Worm (Caenorhabditis elegans): ENCODE results near the gene mtrf-1L.
A peak's percentile ranks its signal among the peaks of the same experiment; 100 is the strongest.

mtrf-1L gene

ce11 chrIV:5169335-5169734, 17.6 kb upstream of the mtrf-1L start (continued):
- TF ChIP-seq nhr-84 (tag; optimal IDR thresholded peaks at IDR 0.05) (no peak), sup-37 (GFP tag; optimal IDR thresholded peaks at IDR 0.05) (no peak), unc-30 (tag; optimal IDR thresholded peaks at IDR 0.05) (no peak), pqm-1 (tag; optimal IDR thresholded peaks at IDR 0.05) (no peak), lsy-2 (tag; optimal IDR thresholded peaks at IDR 0.05) (peak; percentile 44 to 50), ceh-82 (tag; optimal IDR thresholded peaks at IDR 0.05) (no peak), alr-1 (tag; optimal IDR thresholded peaks at IDR 0.05; ENCODE audit: borderline replicate concordance) (no peak), nhr-71 (tag; optimal IDR thresholded peaks at IDR 0.05) (peak; percentile 70), unc-98 (GFP tag; IDR thresholded peaks at IDR 0.05) (0 out of 2 replicates have a peak, but pooled peaks have one; percentile 44), ceh-90 (tag; optimal IDR thresholded peaks at IDR 0.05) (no peak), elt-3 (tag; optimal IDR thresholded peaks at IDR 0.05) (no peak), ztf-4 (tag; optimal IDR thresholded peaks at IDR 0.05) (no peak), pax-3 (tag; optimal IDR thresholded peaks at IDR 0.05) (no peak), zag-1 (tag; optimal IDR thresholded peaks at IDR 0.05) (no peak), grh-1 (GFP tag; IDR thresholded peaks at IDR 0.05) (no peak), nhr-19 (GFP tag; conservative IDR thresholded peaks at IDR 0.05) (peak; percentile 25), blmp-1 (tag; optimal IDR thresholded peaks at IDR 0.05) (no peak), lin-39 (tag; optimal IDR thresholded peaks at IDR 0.05) (no peak), nhr-77 (tag; optimal IDR thresholded peaks at IDR 0.05) (no peak), hlh-4 (tag; optimal IDR thresholded peaks at IDR 0.05) (no peak), ceh-8 (GFP tag; optimal IDR thresholded peaks at IDR 0.05) (no peak), F16B12.6 (tag; optimal IDR thresholded peaks at IDR 0.05) (no peak), tbx-2 (tag; optimal IDR thresholded peaks at IDR 0.05) (peak; percentile 7), nhr-237 (tag; optimal IDR thresholded peaks at IDR 0.05) (no peak), swsn-7 (tag; optimal IDR thresholded peaks at IDR 0.05) (peak; percentile 12), nhr-20 (tag; optimal IDR thresholded peaks at IDR 0.05) (peak; percentile 7), C34B4.2 (tag; optimal IDR thresholded peaks at IDR 0.05) (no peak), nhr-28 (tag; optimal IDR thresholded peaks at IDR 0.05) (no peak), C16A3.4 (tag; optimal IDR thresholded peaks at IDR 0.05) (no peak), vab-15 (tag; optimal IDR thresholded peaks at IDR 0.05) (no peak), zip-4 (GFP tag; optimal IDR thresholded peaks at IDR 0.05) (no peak), snu-23 (GFP tag; optimal IDR thresholded peaks at IDR 0.05) (peak; percentile 43), unc-62 (GFP tag; optimal IDR thresholded peaks at IDR 0.05) (no peak), lin-13 (GFP tag; optimal IDR thresholded peaks at IDR 0.05) (no peak), mep-1 (tag; optimal IDR thresholded peaks at IDR 0.05) (no peak), ces-1 (GFP tag; optimal IDR thresholded peaks at IDR 0.05) (no peak), isw-1 (GFP tag; IDR thresholded peaks at IDR 0.05) (no peak), unc-130 (tag; optimal IDR thresholded peaks at IDR 0.05) (no peak), hlh-17 (GFP tag; optimal IDR thresholded peaks at IDR 0.05; ENCODE audit: borderline replicate concordance) (no peak), ceh-88 (GFP tag; IDR thresholded peaks at IDR 0.05) (no peak), xbp-1 (tag; optimal IDR thresholded peaks at IDR 0.05) (no peak), unc-86 (tag; optimal IDR thresholded peaks at IDR 0.05) (no peak), aha-1 (tag; optimal IDR thresholded peaks at IDR 0.05) (no peak), lin-35 (GFP tag; optimal IDR thresholded peaks at IDR 0.05) (no peak), dpl-1 (GFP tag; optimal IDR thresholded peaks at IDR 0.05) (peak in 1 of 3 experiments; percentile 1), efl-1 (optimal IDR thresholded peaks at IDR 0.05) (peak; percentile 17 to 40), efl-1 (GFP tag; optimal IDR thresholded peaks at IDR 0.05 in 1 of 2) (peak; percentile 16 to 59), nhr-12 (tag; optimal IDR thresholded peaks at IDR 0.05) (no peak), skn-1 (tag; optimal IDR thresholded peaks at IDR 0.05) (no peak), nhr-90 (tag; optimal IDR thresholded peaks at IDR 0.05; ENCODE audit: poor library complexity) (no peak), aly-2 (tag; optimal IDR thresholded peaks at IDR 0.05) (no peak), hpl-2 (GFP tag; optimal IDR thresholded peaks at IDR 0.05) (no peak), jun-1 (tag; optimal IDR thresholded peaks at IDR 0.05) (no peak), rnt-1 (tag; optimal IDR thresholded peaks at IDR 0.05) (peak; percentile 55), nhr-47 (tag; optimal IDR thresholded peaks at IDR 0.05) (no peak)
